Fruit fly (Drosophila melanogaster): Measurements from ENCODE around the gene pb.
A peak's percentile ranks its signal among the peaks of the same experiment; 100 is the strongest.

DNA sequence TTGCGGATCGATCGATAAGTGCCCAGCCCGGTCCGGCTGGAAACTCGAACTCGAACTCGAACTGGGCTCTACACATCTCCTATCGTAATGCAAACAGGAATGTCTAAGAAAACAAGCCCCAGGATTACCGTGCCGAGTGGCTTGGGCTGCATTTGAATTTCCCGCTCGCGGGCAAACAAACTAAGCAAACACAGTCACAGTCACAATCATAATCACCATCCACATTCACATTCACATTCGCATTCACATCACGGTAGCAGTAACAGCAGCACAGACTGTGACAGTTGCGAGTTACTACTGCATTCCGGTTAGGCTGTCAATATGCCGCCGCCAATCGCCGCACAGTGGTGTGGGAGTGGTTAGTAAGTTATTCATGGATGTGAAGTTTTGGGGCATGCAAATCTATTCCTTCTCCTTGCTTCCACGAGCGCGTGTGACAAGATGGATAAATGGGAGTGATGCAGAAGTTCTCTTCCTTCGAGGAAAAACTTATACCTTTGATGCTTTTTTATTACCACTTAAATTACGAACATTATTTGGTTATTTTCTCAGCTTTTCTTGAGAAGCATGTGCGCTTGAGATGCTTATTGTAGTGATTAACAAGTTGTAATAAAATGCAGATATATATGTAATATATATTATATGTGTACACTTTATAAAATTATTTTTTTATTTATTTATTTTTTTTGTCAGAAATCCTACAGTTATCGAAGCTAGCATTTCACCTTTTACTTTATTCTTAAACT is 77.3 kb downstream of the pb start:
- TF ChIP-seq Sox15 (GFP tag; optimal IDR thresholded peaks at IDR 0.05) = no peak
- peak; percentile 10 for TF ChIP-seq OdsH (GFP tag; optimal IDR thresholded peaks at IDR 0.05)
